Worm (Caenorhabditis elegans) whole organism, mixed stage, embryonic: Measurements from ENCODE around the gene C28D4.18.

ENCODE experiments used
- blmp-1 ChIP-seq: fragments of 150-350 bp; optimal IDR thresholded peaks from 2 replicates; lab custom pipeline; 2014; ENCODE audit warnings: missing biosample characterization, missing genetic modification characterization
- ceh-39 ChIP-seq: fragments of 150-350 bp; optimal IDR thresholded peaks from 2 replicates; lab custom pipeline; 2014; ENCODE audit warnings: missing biosample characterization, missing genetic modification characterization
- ceh-43 ChIP-seq: fragments of 200-800 bp; sonication (Bioruptor generic); optimal IDR thresholded peaks from 2 replicates; lab custom pipeline; 2018; ENCODE audit warnings: mild to moderate bottlenecking, missing genetic modification characterization, moderate library complexity, missing compliant biosample characterization
- ces-1 ChIP-seq: fragments of 150-350 bp; optimal IDR thresholded peaks from 2 replicates; lab custom pipeline; 2014; ENCODE audit warnings: missing biosample characterization, missing genetic modification reagents, missing genetic modification characterization
- drap-1 ChIP-seq: fragments of 200-800 bp; sonication (Bioruptor generic); optimal IDR thresholded peaks from 3 replicates; lab custom pipeline; 2018; ENCODE audit warnings: mild to moderate bottlenecking, missing genetic modification characterization, missing compliant biosample characterization
- lsy-2 ChIP-seq: fragments of 150-350 bp; optimal IDR thresholded peaks from 2 replicates; lab custom pipeline; 2014; ENCODE audit warnings: missing biosample characterization, missing genetic modification characterization
- mab-5 ChIP-seq: fragments of 150-350 bp; optimal IDR thresholded peaks from 2 replicates; lab custom pipeline; 2014; ENCODE audit warnings: missing biosample characterization, missing genetic modification characterization
- mep-1 ChIP-seq: fragments of 150-350 bp; optimal IDR thresholded peaks from 2 replicates; lab custom pipeline; 2017; ENCODE audit warnings: missing biosample characterization, missing genetic modification reagents, missing genetic modification characterization, inconsistent platforms
- snpc-4 ChIP-seq: fragments of 150-350 bp; optimal IDR thresholded peaks from 2 replicates; lab custom pipeline; 2014; ENCODE audit warnings: missing biosample characterization, missing genetic modification characterization
- sptf-1 ChIP-seq: sonication (generic microtip); optimal IDR thresholded peaks from 2 replicates; lab custom pipeline; 2017; ENCODE audit warnings: mild to moderate bottlenecking, missing genetic modification characterization, moderate library complexity, missing compliant biosample characterization
- ztf-11 ChIP-seq: fragments of 150-350 bp; optimal IDR thresholded peaks from 2 replicates; lab custom pipeline; 2014; ENCODE audit warnings: missing biosample characterization, missing genetic modification characterization

DNA sequence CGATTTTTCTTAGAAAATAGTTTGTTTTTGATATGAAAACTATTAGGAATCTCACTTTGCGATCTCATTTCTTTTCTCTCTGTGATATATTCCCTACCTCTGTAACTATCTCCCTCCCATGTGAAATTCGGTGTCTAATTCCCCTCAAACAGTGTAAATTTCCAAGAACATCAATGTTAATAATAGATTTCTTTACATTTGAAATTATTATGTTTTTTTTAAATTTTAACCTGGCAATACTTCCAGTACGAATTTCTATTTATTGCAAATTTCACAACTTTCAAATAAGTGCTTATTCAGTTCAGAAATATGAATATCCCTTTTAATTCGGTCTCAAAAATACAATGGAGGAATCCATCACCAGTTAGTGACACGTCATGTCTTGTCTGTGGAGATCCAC lies 3.3 kb downstream of the C28D4.18 start, which contains the start of gene nhr-100:
- TF ChIP-seq ceh-39, result no peak
- TF ChIP-seq snpc-4 (tag; lab: Kevin White, UChicago), result no peak
- TF ChIP-seq drap-1 (GFP tag; lab: Kevin White, UChicago), result no peak
- no peak for TF ChIP-seq lsy-2
- no peak for TF ChIP-seq ces-1 (GFP tag; lab: Kevin White, UChicago)
- TF ChIP-seq ztf-11 (tag; lab: Kevin White, UChicago), result no peak
- no peak for TF ChIP-seq mep-1 (tag; lab: Kevin White, UChicago)
- TF ChIP-seq sptf-1 (tag; lab: Kevin White, UChicago), result no peak
- TF ChIP-seq ceh-43 (GFP tag; lab: Kevin White, UChicago), result no peak
- TF ChIP-seq blmp-1, result no peak
- TF ChIP-seq mab-5 (tag; lab: Kevin White, UChicago), result no peak
